Fruit fly (Drosophila melanogaster): ENCODE measurements around the gene CG10801.

CG10801 gene

dm6 chrX:3437493-3437892, 22.9 kb upstream of the CG10801 start:
- TF ChIP-seq CG8478 (optimal IDR thresholded peaks at IDR 0.05): no peak
- no peak for TF ChIP-seq CTCF (optimal IDR thresholded peaks at IDR 0.05)

dm6 chrX:3440506-3440905, 19.9 kb upstream of the CG10801 start:
- TF ChIP-seq CTCF (optimal IDR thresholded peaks at IDR 0.05) (no peak), CG8478 (optimal IDR thresholded peaks at IDR 0.05) (no peak)

dm6 chrX:3442543-3443207, 17.7 kb upstream of the CG10801 start:
- TF ChIP-seq CG8478 (optimal IDR thresholded peaks at IDR 0.05): no peak
- no peak for TF ChIP-seq CTCF (optimal IDR thresholded peaks at IDR 0.05)

- no peak for TF ChIP-seq CG8478 (optimal IDR thresholded peaks at IDR 0.05)
- TF ChIP-seq CTCF (optimal IDR thresholded peaks at IDR 0.05): no peak
Observed at dm6 chrX:3443902-3444301, 16.5 kb upstream of the CG10801 start.

- TF ChIP-seq CTCF (optimal IDR thresholded peaks at IDR 0.05): no peak
- no peak for TF ChIP-seq CG8478 (optimal IDR thresholded peaks at IDR 0.05)
Observed at dm6 chrX:3444800-3445199, 15.6 kb upstream of the CG10801 start.

dm6 chrX:3446157-3446556, 14.2 kb upstream of the CG10801 start:
- TF ChIP-seq CG8478 (optimal IDR thresholded peaks at IDR 0.05): no peak
- TF ChIP-seq CTCF (optimal IDR thresholded peaks at IDR 0.05): no peak

dm6 chrX:3446650-3447049, 13.7 kb upstream of the CG10801 start:
- no peak for TF ChIP-seq CTCF (optimal IDR thresholded peaks at IDR 0.05)
- no peak for TF ChIP-seq CG8478 (optimal IDR thresholded peaks at IDR 0.05)

dm6 chrX:3447718-3448523, 12.5 kb upstream of the CG10801 start:
- no peak for TF ChIP-seq CTCF (optimal IDR thresholded peaks at IDR 0.05)
- no peak for TF ChIP-seq CG8478 (optimal IDR thresholded peaks at IDR 0.05)

- TF ChIP-seq CG8478 (optimal IDR thresholded peaks at IDR 0.05): no peak
- no peak for TF ChIP-seq CTCF (optimal IDR thresholded peaks at IDR 0.05)
Observed at dm6 chrX:3448893-3449394, 11.4 kb upstream of the CG10801 start, which contains the start of gene CG12535. TSS of gene CG12535 (minus strand) at chrX:3448943.

- TF ChIP-seq CTCF (optimal IDR thresholded peaks at IDR 0.05): no peak
- TF ChIP-seq CG8478 (optimal IDR thresholded peaks at IDR 0.05): no peak
Observed at dm6 chrX:3451250-3451786, 9.1 kb upstream of the CG10801 start.

- TF ChIP-seq CTCF (optimal IDR thresholded peaks at IDR 0.05): no peak
- TF ChIP-seq CG8478 (optimal IDR thresholded peaks at IDR 0.05): no peak
Observed at dm6 chrX:3451916-3452315, 8.5 kb upstream of the CG10801 start.

- TF ChIP-seq CTCF (optimal IDR thresholded peaks at IDR 0.05) (no peak), CG8478 (optimal IDR thresholded peaks at IDR 0.05) (no peak)
Observed at dm6 chrX:3453038-3453819, 7.2 kb upstream of the CG10801 start.

dm6 chrX:3454715-3455114, 5.7 kb upstream of the CG10801 start:
- TF ChIP-seq CTCF (optimal IDR thresholded peaks at IDR 0.05) (no peak), CG8478 (optimal IDR thresholded peaks at IDR 0.05) (no peak)

dm6 chrX:3455431-3456001, 4.9 kb upstream of the CG10801 start:
- TF ChIP-seq CG8478 (optimal IDR thresholded peaks at IDR 0.05): no peak
- no peak for TF ChIP-seq CTCF (optimal IDR thresholded peaks at IDR 0.05)

dm6 chrX:3457518-3457917, 2.9 kb upstream of the CG10801 start:
- TF ChIP-seq CTCF (optimal IDR thresholded peaks at IDR 0.05): no peak
- no peak for TF ChIP-seq CG8478 (optimal IDR thresholded peaks at IDR 0.05)
